Comparison of ENCODE assay signal across 1 fruit fly cellular context in genomic region chr3L:3179474-3179873, dm6.
TF ChIP-seq lines count a peak whose summit lies in the region.

No protein-coding gene starts in this region.

TF ChIP-seq in whole organism, embryonic, 481 proteins besides CTCF, POLR2A, EP300 and RAD21 (continued from another document):
- TF ChIP-seq Hsf (GFP tag; optimal IDR thresholded peaks at IDR 0.05; lab: Kevin White, UChicago) (peak; percentile 82), Asciz (GFP tag; optimal IDR thresholded peaks at IDR 0.05; lab: Kevin White, UChicago) (no peak), Dbx (GFP tag; IDR thresholded peaks at IDR 0.05; lab: Robert Waterston, UW) (peak; percentile 84), ato (GFP tag; IDR thresholded peaks at IDR 0.05; lab: Robert Waterston, UW; ENCODE audit: partially characterized antibody) (no peak), otp (GFP tag; IDR thresholded peaks at IDR 0.05; lab: Robert Waterston, UW) (peak; percentile 59; the same call in 2 of the 3 replicates), bowl (GFP tag; IDR thresholded peaks at IDR 0.05; lab: Robert Waterston, UW) (peak; percentile 44; the same call in 1 of the 2 replicates), btn (GFP tag; optimal IDR thresholded peaks at IDR 0.05; lab: Kevin White, UChicago) (peak; percentile 66), lilli (GFP tag; optimal IDR thresholded peaks at IDR 0.05; lab: Kevin White, UChicago) (peak; percentile 88), ash1 (GFP tag; optimal IDR thresholded peaks at IDR 0.05; lab: Kevin White, UChicago) (no peak), ci (GFP tag; IDR thresholded peaks at IDR 0.05; lab: Robert Waterston, UW) (peak; percentile 89), CG8281 (tag; optimal IDR thresholded peaks at IDR 0.05; lab: Kevin White, UChicago) (peak; percentile 73), sob (GFP tag; IDR thresholded peaks at IDR 0.05; lab: Robert Waterston, UW) (peak; percentile 89), D (optimal IDR thresholded peaks at IDR 0.05; lab: Kevin White, UChicago) (no peak), D (GFP tag; optimal IDR thresholded peaks at IDR 0.05; lab: Kevin White, UChicago) (peak; percentile 82), CG7987 (GFP tag; optimal IDR thresholded peaks at IDR 0.05; lab: Kevin White, UChicago) (peak; percentile 78), CG15073 (GFP tag; optimal IDR thresholded peaks at IDR 0.05; lab: Kevin White, UChicago) (peak; percentile 40), run (tag; optimal IDR thresholded peaks at IDR 0.05; lab: Kevin White, UChicago) (peak; percentile 63), CG16815 (GFP tag; optimal IDR thresholded peaks at IDR 0.05; lab: Kevin White, UChicago) (peak; percentile 57), CG10209 (GFP tag; optimal IDR thresholded peaks at IDR 0.05; lab: Kevin White, UChicago) (peak; percentile 79), slbo (GFP tag; IDR thresholded peaks at IDR 0.05; lab: Robert Waterston, UW) (peak; percentile 85), ranshi (GFP tag; IDR thresholded peaks at IDR 0.05; lab: Robert Waterston, UW) (peak; percentile 91), CG7357 (GFP tag; IDR thresholded peaks at IDR 0.05; lab: Robert Waterston, UW) (peak; percentile 78), cg (GFP tag; optimal IDR thresholded peaks at IDR 0.05; lab: Kevin White, UChicago) (no peak), CG9876 (GFP tag; optimal IDR thresholded peaks at IDR 0.05; lab: Kevin White, UChicago) (no peak), CG4360 (GFP tag; IDR thresholded peaks at IDR 0.05; lab: Robert Waterston, UW) (peak; percentile 74), aop (GFP tag; IDR thresholded peaks at IDR 0.05; lab: Robert Waterston, UW) (no peak), psq (GFP tag; optimal IDR thresholded peaks at IDR 0.05; lab: Kevin White, UChicago) (peak; percentile 43), Abd-B (GFP tag; optimal IDR thresholded peaks at IDR 0.05; lab: Kevin White, UChicago) (peak; percentile 48), CG17829 (tag; optimal IDR thresholded peaks at IDR 0.05; lab: Kevin White, UChicago) (peak; percentile 89), CG10654 (GFP tag; optimal IDR thresholded peaks at IDR 0.05; lab: Kevin White, UChicago) (peak; percentile 78), gro (GFP tag; optimal IDR thresholded peaks at IDR 0.05; lab: Kevin White, UChicago) (peak; percentile 94), br (optimal IDR thresholded peaks at IDR 0.05; lab: Kevin White, UChicago) (no peak), CG3281 (GFP tag; optimal IDR thresholded peaks at IDR 0.05; lab: Kevin White, UChicago) (peak; percentile 93)
